Worm (Caenorhabditis elegans): ENCODE results near the gene F40A3.6.

The F40A3.6 gene

DNA sequence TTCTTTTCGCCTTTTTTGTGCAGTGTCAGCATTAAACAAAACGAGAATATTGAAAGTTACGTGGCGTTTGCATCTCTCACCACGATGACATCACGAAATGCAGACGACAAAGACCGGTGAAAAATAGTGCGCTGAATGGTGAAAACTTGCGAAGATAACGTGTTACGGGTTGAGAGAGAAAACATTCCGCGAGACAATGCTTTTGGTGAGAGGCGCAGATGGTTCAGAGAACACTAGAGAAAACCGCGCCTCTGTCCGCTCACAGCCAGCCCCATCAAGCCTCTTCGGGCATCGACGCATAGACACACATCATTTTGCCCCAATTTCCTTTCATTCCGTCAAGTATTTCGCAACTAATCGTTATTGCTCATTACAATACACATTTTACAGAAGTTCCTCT, 39.1 kb downstream of the F40A3.6 start, which contains the start of the genes C37C3.9 and C37C3.18 (continued):
- TF ChIP-seq pqm-1 (tag; optimal IDR thresholded peaks at IDR 0.05) (no peak), nhr-77 (tag; optimal IDR thresholded peaks at IDR 0.05) (peak; percentile 85), sox-4 (tag; optimal IDR thresholded peaks at IDR 0.05) (peak; percentile 3), zag-1 (tag; optimal IDR thresholded peaks at IDR 0.05) (peak; percentile 39), mdl-1 (tag; optimal IDR thresholded peaks at IDR 0.05) (peak in 1 of 2 experiments; percentile 84), unc-62 (GFP tag; optimal IDR thresholded peaks at IDR 0.05) (no peak), Y116A8C.19 (tag; optimal IDR thresholded peaks at IDR 0.05; ENCODE audit: borderline replicate concordance) (no peak), fkh-8 (tag; optimal IDR thresholded peaks at IDR 0.05) (peak; percentile 87), alr-1 (tag; optimal IDR thresholded peaks at IDR 0.05; ENCODE audit: borderline replicate concordance) (no peak), mab-9 (GFP tag; IDR thresholded peaks at IDR 0.05) (peak; percentile 27; the same call in 1 of the 2 replicates), lin-15B (tag; optimal IDR thresholded peaks at IDR 0.05) (no peak), nhr-28 (tag; optimal IDR thresholded peaks at IDR 0.05) (no peak), zip-4 (GFP tag; optimal IDR thresholded peaks at IDR 0.05) (peak; percentile 37)

DNA sequence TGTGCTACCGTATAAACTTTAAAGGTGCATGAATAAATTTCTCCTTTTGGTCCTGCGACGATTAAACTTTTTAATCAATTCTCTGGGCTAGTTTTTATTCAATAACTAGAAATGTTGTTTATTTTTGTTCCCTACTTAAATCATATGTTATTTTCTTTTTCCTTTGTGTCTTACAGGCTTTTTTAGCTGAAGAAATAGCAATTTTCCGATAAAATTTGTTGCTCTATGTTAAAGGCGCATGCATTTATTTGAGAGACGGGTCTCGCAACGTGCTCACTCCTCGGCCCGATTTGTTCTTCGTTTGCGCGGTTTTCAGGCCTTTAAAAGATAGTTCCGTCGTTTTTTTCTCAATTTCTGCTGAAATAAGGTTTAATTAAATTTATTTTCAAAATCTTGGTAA, 39.8 kb downstream of the F40A3.6 start:
- TF ChIP-seq ceh-63 (GFP tag; optimal IDR thresholded peaks at IDR 0.05) (no peak), hlh-4 (tag; optimal IDR thresholded peaks at IDR 0.05) (no peak), dpl-1 (GFP tag; optimal IDR thresholded peaks at IDR 0.05) (peak in 1 of 3 experiments; percentile 13), nhr-85 (tag) (no peak), hlh-17 (GFP tag; optimal IDR thresholded peaks at IDR 0.05; ENCODE audit: borderline replicate concordance) (no peak), unc-130 (tag; optimal IDR thresholded peaks at IDR 0.05) (no peak), mep-1 (tag; optimal IDR thresholded peaks at IDR 0.05) (no peak), lin-35 (GFP tag; optimal IDR thresholded peaks at IDR 0.05) (peak in 1 of 2 experiments; percentile 30), unc-62 (GFP tag; optimal IDR thresholded peaks at IDR 0.05) (no peak), irx-1 (tag; optimal IDR thresholded peaks at IDR 0.05) (no peak), nhr-28 (tag; optimal IDR thresholded peaks at IDR 0.05) (no peak), lir-3 (tag; optimal IDR thresholded peaks at IDR 0.05; ENCODE audit: poor library complexity) (no peak), fkh-4 (tag; optimal IDR thresholded peaks at IDR 0.05; ENCODE audit: borderline replicate concordance) (no peak), lin-13 (GFP tag; optimal IDR thresholded peaks at IDR 0.05) (no peak), jun-1 (tag; optimal IDR thresholded peaks at IDR 0.05) (no peak), efl-1 (optimal IDR thresholded peaks at IDR 0.05) (no peak), efl-1 (GFP tag; optimal IDR thresholded peaks at IDR 0.05 in 1 of 2) (peak in 1 of 2 experiments; percentile 12), ceh-8 (GFP tag; optimal IDR thresholded peaks at IDR 0.05) (no peak), zag-1 (tag; optimal IDR thresholded peaks at IDR 0.05) (no peak), fkh-8 (tag; optimal IDR thresholded peaks at IDR 0.05) (no peak), Y116A8C.19 (tag; optimal IDR thresholded peaks at IDR 0.05; ENCODE audit: borderline replicate concordance) (no peak)

DNA sequence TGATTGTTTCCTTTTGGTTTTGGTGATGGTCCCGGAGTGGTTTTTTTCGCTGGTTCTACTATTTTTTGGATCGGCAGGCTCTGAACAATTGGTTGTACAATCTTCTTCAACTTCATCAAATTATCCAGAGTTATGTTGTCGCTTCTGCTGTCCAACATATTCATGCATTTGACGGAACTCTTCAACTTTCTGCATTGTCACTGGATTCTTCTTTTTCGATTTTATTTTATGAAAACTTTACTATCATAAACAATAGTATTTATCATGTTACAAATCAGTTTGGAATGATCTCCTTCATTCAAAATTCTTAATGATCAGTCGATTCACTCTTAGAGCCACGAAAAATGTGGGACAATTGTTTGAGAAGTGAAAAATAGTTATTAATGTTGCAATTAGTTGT, 41.6 kb downstream of the F40A3.6 start:
- TF ChIP-seq nhr-19 (GFP tag; conservative IDR thresholded peaks at IDR 0.05) = no peak
- no peak for TF ChIP-seq mdl-1 (tag; optimal IDR thresholded peaks at IDR 0.05)
- no peak for TF ChIP-seq lsy-2 (tag; optimal IDR thresholded peaks at IDR 0.05)
- no peak for TF ChIP-seq hpl-2 (GFP tag; optimal IDR thresholded peaks at IDR 0.05)
- TF ChIP-seq unc-30 (tag; optimal IDR thresholded peaks at IDR 0.05) = no peak
- no peak for TF ChIP-seq pqm-1 (tag; optimal IDR thresholded peaks at IDR 0.05)
- TF ChIP-seq lin-14 (GFP tag; optimal IDR thresholded peaks at IDR 0.05) = no peak
- TF ChIP-seq jun-1 (tag; optimal IDR thresholded peaks at IDR 0.05) = no peak
- no peak for TF ChIP-seq nhr-237 (tag; optimal IDR thresholded peaks at IDR 0.05)
- no peak for TF ChIP-seq mep-1 (tag; optimal IDR thresholded peaks at IDR 0.05)
- TF ChIP-seq tlp-1 (tag; optimal IDR thresholded peaks at IDR 0.05) = no peak
- no peak for TF ChIP-seq nhr-47 (tag; optimal IDR thresholded peaks at IDR 0.05)
- TF ChIP-seq sptf-1 (tag; optimal IDR thresholded peaks at IDR 0.05) = no peak
- no peak for TF ChIP-seq nhr-20 (tag; optimal IDR thresholded peaks at IDR 0.05)
- no peak for TF ChIP-seq snu-23 (GFP tag; optimal IDR thresholded peaks at IDR 0.05)
- TF ChIP-seq grh-1 (GFP tag; IDR thresholded peaks at IDR 0.05) = no peak
- no peak for TF ChIP-seq pax-3 (tag; optimal IDR thresholded peaks at IDR 0.05)
- no peak for TF ChIP-seq lin-39 (tag; optimal IDR thresholded peaks at IDR 0.05)
- TF ChIP-seq blmp-1 (tag; optimal IDR thresholded peaks at IDR 0.05) = no peak
